Fruit fly (Drosophila melanogaster): ENCODE data around the gene CG7326.

CG7326 gene

DNA sequence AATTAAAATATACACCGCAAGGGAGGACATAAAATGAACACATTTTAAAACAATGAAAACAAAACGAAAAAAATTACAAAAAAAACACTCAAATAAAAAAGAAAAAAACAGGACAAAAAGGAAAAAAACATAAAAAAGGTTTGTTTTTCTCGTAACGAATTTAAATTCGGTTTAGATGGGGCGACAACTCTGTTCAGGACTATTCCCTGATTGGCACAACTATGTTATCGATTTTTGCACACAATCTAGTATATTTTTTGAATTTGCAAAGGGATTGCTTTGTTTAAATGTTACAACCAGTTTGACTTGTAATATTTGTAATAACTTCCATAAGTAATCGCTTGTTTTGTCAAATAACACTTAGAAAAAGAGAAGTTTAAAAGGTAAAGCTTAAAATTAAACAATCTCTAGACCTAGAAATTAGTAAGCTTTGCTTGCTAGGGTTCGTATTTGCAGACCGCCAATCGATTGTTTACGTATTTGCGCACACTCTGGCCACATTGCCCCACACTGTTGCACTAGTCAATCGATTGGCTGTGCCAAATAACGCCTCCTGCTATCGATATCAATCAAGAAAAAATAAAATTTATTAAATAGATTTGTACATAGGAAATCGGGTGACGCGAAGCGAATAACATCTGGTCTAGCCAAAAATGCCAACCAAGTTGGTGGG, 20.6 kb upstream of the CG7326 start, which contains the start of gene CG7332 (continued):
- peak; percentile 64; the same call in 1 of the 4 replicates for TF ChIP-seq Dll (GFP tag; IDR thresholded peaks at IDR 0.05; ENCODE audit: partially characterized antibody)
- TF ChIP-seq CG1024 (GFP tag; IDR thresholded peaks at IDR 0.05), result no peak
- TF ChIP-seq hb (GFP tag; IDR thresholded peaks at IDR 0.05; ENCODE audit: partially characterized antibody), result peak; percentile 60; the same call in 1 of the 3 replicates
- TF ChIP-seq CG18764 (GFP tag; optimal IDR thresholded peaks at IDR 0.05), result no peak
- TF ChIP-seq Sin3A (optimal IDR thresholded peaks at IDR 0.05), result peak; percentile 74
- TF ChIP-seq CG13287 (GFP tag; IDR thresholded peaks at IDR 0.05; ENCODE audit: partially characterized antibody), result peak; percentile 63
- TF ChIP-seq CG2712 (tag; optimal IDR thresholded peaks at IDR 0.05), result peak; percentile 14
- no peak for TF ChIP-seq tup (GFP tag; optimal IDR thresholded peaks at IDR 0.05)
- TF ChIP-seq Nf-YB (GFP tag; optimal IDR thresholded peaks at IDR 0.05), result no peak
- no peak for TF ChIP-seq CG9932 (GFP tag; IDR thresholded peaks at IDR 0.05)
- TF ChIP-seq hkb (optimal IDR thresholded peaks at IDR 0.05), result no peak
- peak; percentile 50 for TF ChIP-seq hkb (GFP tag; IDR thresholded peaks at IDR 0.05)
- TF ChIP-seq E2f2 (GFP tag; IDR thresholded peaks at IDR 0.05), result peak; percentile 72; the same call in 1 of the 2 replicates
- TF ChIP-seq cad (GFP tag; optimal IDR thresholded peaks at IDR 0.05), result no peak
- peak; percentile 28 for TF ChIP-seq CG4617 (GFP tag; optimal IDR thresholded peaks at IDR 0.05; ENCODE audit: borderline replicate concordance)
- peak; percentile 25 for TF ChIP-seq CG17359 (tag; optimal IDR thresholded peaks at IDR 0.05)
- 0 out of 2 replicates have a peak, but pooled peaks have one; percentile 28 for TF ChIP-seq Atf6 (GFP tag; IDR thresholded peaks at IDR 0.05)
- TF ChIP-seq aop (GFP tag; IDR thresholded peaks at IDR 0.05), result no peak
- no peak for TF ChIP-seq kni (GFP tag; optimal IDR thresholded peaks at IDR 0.05)
- peak; percentile 63 for TF ChIP-seq sens (GFP tag)
- no peak for TF ChIP-seq gro (GFP tag; optimal IDR thresholded peaks at IDR 0.05)
- TF ChIP-seq MBD-R2 (GFP tag; IDR thresholded peaks at IDR 0.05), result peak; percentile 44
- no peak for TF ChIP-seq ara (GFP tag; IDR thresholded peaks at IDR 0.05)
- TF ChIP-seq mam (GFP tag; optimal IDR thresholded peaks at IDR 0.05), result peak; percentile 10
- no peak for TF ChIP-seq CG12071 (GFP tag; optimal IDR thresholded peaks at IDR 0.05)
- no peak for TF ChIP-seq tll (GFP tag; optimal IDR thresholded peaks at IDR 0.05)
- TF ChIP-seq crc (GFP tag; optimal IDR thresholded peaks at IDR 0.05), result no peak
- TF ChIP-seq Bteb2 (GFP tag; optimal IDR thresholded peaks at IDR 0.05), result no peak
- no peak for TF ChIP-seq eyg (GFP tag; optimal IDR thresholded peaks at IDR 0.05)
- 0 out of 2 replicates have a peak, but pooled peaks have one; percentile 33 for TF ChIP-seq Xrp1 (GFP tag; IDR thresholded peaks at IDR 0.05)
- 0 out of 2 replicates have a peak, but pooled peaks have one; percentile 11 for TF ChIP-seq CG2129 (GFP tag; IDR thresholded peaks at IDR 0.05; ENCODE audit: partially characterized antibody)
- 0 out of 2 replicates have a peak, but pooled peaks have one; percentile 23 for TF ChIP-seq ranshi (GFP tag; IDR thresholded peaks at IDR 0.05)
- no peak for TF ChIP-seq Tbp (GFP tag; optimal IDR thresholded peaks at IDR 0.05)
- TF ChIP-seq HLH3B (GFP tag; IDR thresholded peaks at IDR 0.05), result no peak
- no peak for TF ChIP-seq CG11085 (GFP tag; IDR thresholded peaks at IDR 0.05)
- peak in 1 of 2 experiments; percentile 18 for TF ChIP-seq Pdp1 (GFP tag; optimal IDR thresholded peaks at IDR 0.05)
- no peak for TF ChIP-seq ash1 (GFP tag; optimal IDR thresholded peaks at IDR 0.05)
- TF ChIP-seq CG2120 (GFP tag; optimal IDR thresholded peaks at IDR 0.05), result peak; percentile 15
- TF ChIP-seq Sry-δ (GFP tag; optimal IDR thresholded peaks at IDR 0.05), result peak; percentile 69
- TF ChIP-seq Dp (GFP tag; optimal IDR thresholded peaks at IDR 0.05), result peak; percentile 67
- TF ChIP-seq onecut (GFP tag; IDR thresholded peaks at IDR 0.05), result peak; percentile 50; the same call in 1 of the 2 replicates
- TF ChIP-seq Myb (GFP tag; optimal IDR thresholded peaks at IDR 0.05), result peak; percentile 46
- TF ChIP-seq CG7963 (GFP tag; IDR thresholded peaks at IDR 0.05; ENCODE audit: partially characterized antibody), result peak; percentile 61; the same call in 2 of the 3 replicates
- TF ChIP-seq CG6254 (GFP tag; optimal IDR thresholded peaks at IDR 0.05), result no peak
- no peak for TF ChIP-seq CG17612 (GFP tag; IDR thresholded peaks at IDR 0.05)
- TF ChIP-seq Med (GFP tag), result no peak
- no peak for TF ChIP-seq cas (GFP tag; IDR thresholded peaks at IDR 0.05)
- TF ChIP-seq Stat92E (GFP tag; optimal IDR thresholded peaks at IDR 0.05), result no peak
- TF ChIP-seq scrt (GFP tag; optimal IDR thresholded peaks at IDR 0.05), result no peak
- TF ChIP-seq CG13296 (GFP tag; optimal IDR thresholded peaks at IDR 0.05), result no peak
